Worm (Caenorhabditis elegans): ENCODE results near the gene ttr-53.
A peak's percentile ranks its signal among the peaks of the same experiment; 100 is the strongest.

The ttr-53 gene

ce11 chrIV:10128906-10129386 lies 28.9 kb upstream of the ttr-53 start, which contains the start of the genes gtbp-1 and K08F4.3:
TSS of gene gtbp-1 (minus strand) at chrIV:10128956.
TSS of gene K08F4.3 (plus strand) at chrIV:10129257.
- peak; percentile 23 for TF ChIP-seq ama-1 (optimal IDR thresholded peaks at IDR 0.05)
- TF ChIP-seq nhr-76 (tag; optimal IDR thresholded peaks at IDR 0.05), result no peak
- TF ChIP-seq aly-2 (tag; optimal IDR thresholded peaks at IDR 0.05), result no peak
- TF ChIP-seq fkh-10 (GFP tag; optimal IDR thresholded peaks at IDR 0.05), result no peak
- TF ChIP-seq lin-15B (tag; optimal IDR thresholded peaks at IDR 0.05), result peak; percentile 94
- TF ChIP-seq daf-12 (tag; optimal IDR thresholded peaks at IDR 0.05), result no peak
- TF ChIP-seq R02D3.7 (tag; optimal IDR thresholded peaks at IDR 0.05), result peak; percentile 20
- TF ChIP-seq nhr-23 (tag; optimal IDR thresholded peaks at IDR 0.05), result no peak
- TF ChIP-seq ceh-28 (tag; optimal IDR thresholded peaks at IDR 0.05), result no peak
- no peak for TF ChIP-seq jun-1 (tag; optimal IDR thresholded peaks at IDR 0.05)
- peak; percentile 77 for TF ChIP-seq lin-39 (tag; optimal IDR thresholded peaks at IDR 0.05)
- no peak for TF ChIP-seq zag-1 (tag; optimal IDR thresholded peaks at IDR 0.05)
- peak; percentile 94 for TF ChIP-seq egl-5 (tag; optimal IDR thresholded peaks at IDR 0.05)
- peak; percentile 51 for TF ChIP-seq ZK546.5 (tag; optimal IDR thresholded peaks at IDR 0.05)
- TF ChIP-seq nhr-67 (tag; optimal IDR thresholded peaks at IDR 0.05), result no peak
- peak; percentile 28 for TF ChIP-seq nhr-43 (tag; optimal IDR thresholded peaks at IDR 0.05; ENCODE audit: poor library complexity, severe bottlenecking)
- peak; percentile 90 for TF ChIP-seq nfya-1 (tag; optimal IDR thresholded peaks at IDR 0.05; ENCODE audit: insufficient read depth)
- peak; percentile 46 for TF ChIP-seq elt-2 (tag; optimal IDR thresholded peaks at IDR 0.05)
- no peak for TF ChIP-seq fkh-2 (tag; optimal IDR thresholded peaks at IDR 0.05)
- TF ChIP-seq skn-1 (tag; optimal IDR thresholded peaks at IDR 0.05), result no peak
- TF ChIP-seq pqm-1 (tag; optimal IDR thresholded peaks at IDR 0.05), result peak; percentile 28
- TF ChIP-seq elt-3 (tag; optimal IDR thresholded peaks at IDR 0.05), result peak in 1 of 3 experiments; percentile 12
- peak; percentile 42 for TF ChIP-seq snpc-4 (tag; optimal IDR thresholded peaks at IDR 0.05)
- no peak for TF ChIP-seq nhr-12 (tag; optimal IDR thresholded peaks at IDR 0.05)
- no peak for TF ChIP-seq sea-2 (GFP tag; optimal IDR thresholded peaks at IDR 0.05)
- no peak for TF ChIP-seq nhr-28 (tag; optimal IDR thresholded peaks at IDR 0.05)
- TF ChIP-seq nhr-25 (tag; optimal IDR thresholded peaks at IDR 0.05), result peak; percentile 81
- peak; percentile 88 for TF ChIP-seq pha-4 (tag; optimal IDR thresholded peaks at IDR 0.05)
- TF ChIP-seq ceh-82 (tag; optimal IDR thresholded peaks at IDR 0.05), result peak; percentile 20

ce11 chrIV:10129957-10130356 lies 27.9 kb upstream of the ttr-53 start, which contains the start of gene glt-3:
TSS of gene glt-3 (plus strand) at chrIV:10130257.
- TF ChIP-seq pha-4 (tag; optimal IDR thresholded peaks at IDR 0.05), result no peak

ce11 chrIV:10135817-10136216 lies 22.0 kb upstream of the ttr-53 start, which contains the start of gene K08F4.5:
TSS of gene K08F4.5 (minus strand) at chrIV:10135917.
- TF ChIP-seq nhr-237 (tag; optimal IDR thresholded peaks at IDR 0.05) (no peak), ZK546.5 (tag; optimal IDR thresholded peaks at IDR 0.05) (no peak), aly-2 (tag; optimal IDR thresholded peaks at IDR 0.05) (no peak), hmg-11 (tag; optimal IDR thresholded peaks at IDR 0.05) (no peak), unc-62 (GFP tag; optimal IDR thresholded peaks at IDR 0.05) (no peak), egl-27 (tag; optimal IDR thresholded peaks at IDR 0.05) (no peak), elt-1 (tag; optimal IDR thresholded peaks at IDR 0.05) (no peak), lin-39 (tag; optimal IDR thresholded peaks at IDR 0.05) (no peak), fkh-2 (tag; optimal IDR thresholded peaks at IDR 0.05) (no peak), snpc-4 (tag; optimal IDR thresholded peaks at IDR 0.05) (no peak), ztf-11 (tag; optimal IDR thresholded peaks at IDR 0.05) (no peak), ceh-28 (tag; optimal IDR thresholded peaks at IDR 0.05) (no peak), unc-39 (tag; optimal IDR thresholded peaks at IDR 0.05) (no peak)

ce11 chrIV:10137804-10138203 lies 20.0 kb upstream of the ttr-53 start, which contains the start of gene K08F4.12:
TSS of gene K08F4.12 (plus strand) at chrIV:10138104.
- TF ChIP-seq lsy-12 (tag; optimal IDR thresholded peaks at IDR 0.05) (no peak), pqm-1 (tag; optimal IDR thresholded peaks at IDR 0.05) (no peak), nhr-11 (tag; optimal IDR thresholded peaks at IDR 0.05) (no peak), elt-1 (tag; optimal IDR thresholded peaks at IDR 0.05) (no peak), tbx-2 (tag; optimal IDR thresholded peaks at IDR 0.05) (no peak)
